Worm (Caenorhabditis elegans): ENCODE results near the gene C05B5.17.

ce11 chrIII:10004213-10004612 lies 5.1 kb upstream of the C05B5.17 start, which contains the start of gene C05B5.11:
- TF ChIP-seq nhr-10 (tag; optimal IDR thresholded peaks at IDR 0.05) = no peak
- no peak for TF ChIP-seq skn-1 (tag; optimal IDR thresholded peaks at IDR 0.05)
- no peak for TF ChIP-seq F13H6.1 (tag; optimal IDR thresholded peaks at IDR 0.05)
- TF ChIP-seq nhr-25 (tag; optimal IDR thresholded peaks at IDR 0.05) = no peak
- TF ChIP-seq ztf-11 (tag; optimal IDR thresholded peaks at IDR 0.05) = no peak
- no peak for TF ChIP-seq mbf-1 (tag; optimal IDR thresholded peaks at IDR 0.05)
- no peak for TF ChIP-seq egl-27 (tag; optimal IDR thresholded peaks at IDR 0.05)
